Worm (Caenorhabditis elegans) whole organism, L4 larva: ENCODE measurements around the gene K10H10.9.

ENCODE experiments used
- F26F4.8 ChIP-seq: fragments of 200-800 bp; sonication (Bioruptor generic); conservative IDR thresholded peaks from 2 replicates; pipeline ENCODE4 v1.3.6; 2022; ENCODE audit warnings: missing genetic modification characterization, missing compliant biosample characterization
- F37D6.2 ChIP-seq: sonication (generic microtip); optimal IDR thresholded peaks from 2 replicates; lab custom pipeline; 2016; ENCODE audit warnings: mild to moderate bottlenecking, missing genetic modification characterization, missing compliant biosample characterization
- F49E8.2 ChIP-seq: sonication (generic microtip); optimal IDR thresholded peaks from 2 replicates; lab custom pipeline; 2016; ENCODE audit warnings: missing compliant biosample characterization, mild to moderate bottlenecking, missing genetic modification characterization, borderline replicate concordance
- Y105C5A.15 ChIP-seq: fragments of 200-800 bp; sonication (Bioruptor generic); IDR thresholded peaks from 2 replicates; pipeline ENCODE4 v1.3.6; 2022; ENCODE audit warnings: missing genetic modification characterization, missing compliant biosample characterization
- Y5F2A.4 ChIP-seq: fragments of 200-800 bp; sonication (Bioruptor generic); optimal IDR thresholded peaks from 2 replicates; lab custom pipeline; 2018; ENCODE audit warnings: mild to moderate bottlenecking, missing genetic modification characterization, missing compliant biosample characterization
- ZK337.2 ChIP-seq: fragments of 200-800 bp; sonication (Bioruptor generic); IDR thresholded peaks from 2 replicates; pipeline ENCODE4 v1.3.6; 2022; ENCODE audit warnings: missing genetic modification reagents, missing genetic modification characterization, missing compliant biosample characterization
- aha-1 ChIP-seq: fragments of 150-350 bp; peaks from one replicate; lab custom pipeline; 2014; ENCODE audit warnings: missing biosample characterization, missing genetic modification characterization
- ama-1 ChIP-seq: fragments of 150-350 bp; optimal IDR thresholded peaks from 2 replicates; lab custom pipeline; 2014; ENCODE audit warnings: inconsistent platforms, mixed read lengths
- attf-4 ChIP-seq: sonication (generic microtip); optimal IDR thresholded peaks from 3 replicates; lab custom pipeline; 2017; ENCODE audit warnings: missing biosample characterization, missing genetic modification characterization
- ceh-20 ChIP-seq: fragments of 200-800 bp; sonication (Bioruptor generic); IDR thresholded peaks from 2 replicates; pipeline ENCODE4 v1.3.6; 2022; ENCODE audit warnings: missing genetic modification reagents, missing genetic modification characterization, missing compliant biosample characterization
- ceh-28 ChIP-seq: fragments of 150-350 bp; optimal IDR thresholded peaks from 2 replicates; lab custom pipeline; 2014; ENCODE audit warnings: missing biosample characterization, missing genetic modification reagents, missing genetic modification characterization
- ceh-82 ChIP-seq: sonication (generic microtip); optimal IDR thresholded peaks from 2 replicates; lab custom pipeline; 2017; ENCODE audit warnings: missing biosample characterization, missing genetic modification characterization
- ces-1 ChIP-seq: fragments of 150-350 bp; sonication (generic microtip); optimal IDR thresholded peaks from 4 replicates; lab custom pipeline; 2014; ENCODE audit warnings: missing biosample characterization, missing genetic modification reagents, missing genetic modification characterization
- dmd-6 ChIP-seq: fragments of 200-800 bp; sonication (Bioruptor generic); IDR thresholded peaks from 2 replicates; pipeline ENCODE4 v1.3.6; 2022; ENCODE audit warnings: missing genetic modification reagents, missing genetic modification characterization, missing compliant biosample characterization
- dmd-9 ChIP-seq: fragments of 200-800 bp; sonication (Bioruptor generic); IDR thresholded peaks from 2 replicates; pipeline ENCODE4 v1.3.6; 2022; ENCODE audit warnings: missing genetic modification reagents, missing genetic modification characterization, missing compliant biosample characterization
- dpl-1 ChIP-seq: fragments of 150-350 bp; optimal IDR thresholded peaks from 2 replicates; lab custom pipeline; 2014; ENCODE audit warnings: missing biosample characterization, missing genetic modification reagents, missing genetic modification characterization
- egl-27 ChIP-seq: sonication (generic microtip); optimal IDR thresholded peaks from 3 replicates; lab custom pipeline; 2017; ENCODE audit warnings: missing biosample characterization, missing genetic modification reagents, missing genetic modification characterization
- egl-43 ChIP-seq: fragments of 200-800 bp; sonication (Bioruptor generic); IDR thresholded peaks from 2 replicates; pipeline ENCODE4 v1.3.6; 2022; ENCODE audit warnings: missing genetic modification reagents, missing genetic modification characterization, missing compliant biosample characterization
- fos-1 ChIP-seq: fragments of 150-350 bp; optimal IDR thresholded peaks from 2 replicates; lab custom pipeline; 2014; ENCODE audit warnings: missing biosample characterization, missing genetic modification characterization
- hlh-11 ChIP-seq: fragments of 200-800 bp; sonication (Bioruptor generic); optimal IDR thresholded peaks from 2 replicates; lab custom pipeline; 2018; ENCODE audit warnings: mild to moderate bottlenecking, missing genetic modification characterization, missing compliant biosample characterization
- hlh-30 ChIP-seq: sonication (generic microtip); optimal IDR thresholded peaks from 2 replicates; lab custom pipeline; 2017; ENCODE audit warnings: antibody characterized with exemption, mild to moderate bottlenecking, missing genetic modification characterization, missing compliant biosample characterization; ENCODE audit not compliant: insufficient read depth
- lin-1 ChIP-seq: fragments of 200-800 bp; sonication (Bioruptor generic); IDR thresholded peaks from 2 replicates; pipeline ENCODE4 v1.3.6; 2022; ENCODE audit warnings: missing genetic modification reagents, missing genetic modification characterization, missing compliant biosample characterization
- lin-13 ChIP-seq: fragments of 150-350 bp; optimal IDR thresholded peaks from 2 replicates; lab custom pipeline; 2014; ENCODE audit warnings: missing biosample characterization, missing genetic modification reagents, missing genetic modification characterization
- lsy-2 ChIP-seq, 2 experiments: fragments of 150-350 bp in 1 of 2; sonication (generic microtip) in 1 of 2; optimal IDR thresholded peaks; 2 replicates each; lab custom pipeline; 2014 to 2017; ENCODE audit warnings: missing biosample characterization in 2 of 2, missing genetic modification characterization in 2 of 2
- madf-9 ChIP-seq: fragments of 200-800 bp; sonication (Bioruptor generic); conservative IDR thresholded peaks from 2 replicates; pipeline ENCODE4 v1.3.6; 2022; ENCODE audit warnings: missing genetic modification reagents, missing genetic modification characterization, missing compliant biosample characterization
- mdt-29 ChIP-seq: fragments of 200-800 bp; sonication (Bioruptor generic); IDR thresholded peaks from 2 replicates; pipeline ENCODE4 v1.3.6; 2022; ENCODE audit warnings: missing genetic modification reagents, missing genetic modification characterization, missing compliant biosample characterization
- mep-1 ChIP-seq: fragments of 150-350 bp; sonication (generic microtip); optimal IDR thresholded peaks from 3 replicates; lab custom pipeline; 2014; ENCODE audit warnings: missing biosample characterization, missing genetic modification characterization
- mes-2 ChIP-seq: sonication (generic microtip); optimal IDR thresholded peaks from 2 replicates; lab custom pipeline; 2016; ENCODE audit warnings: missing genotype, mild to moderate bottlenecking, missing genetic modification characterization, missing compliant biosample characterization; ENCODE audit not compliant: poor library complexity, severe bottlenecking
- nhr-10 ChIP-seq: fragments of 150-350 bp; optimal IDR thresholded peaks from 2 replicates; lab custom pipeline; 2014; ENCODE audit warnings: missing biosample characterization, missing genetic modification characterization
- nhr-11 ChIP-seq: fragments of 150-350 bp; optimal IDR thresholded peaks from 2 replicates; lab custom pipeline; 2014; ENCODE audit warnings: missing biosample characterization, missing genetic modification characterization
- nhr-237 ChIP-seq: sonication (generic microtip); optimal IDR thresholded peaks from 2 replicates; lab custom pipeline; 2017; ENCODE audit warnings: missing biosample characterization, missing genetic modification characterization
- nhr-25 ChIP-seq: sonication (generic microtip); optimal IDR thresholded peaks from 2 replicates; lab custom pipeline; 2017; ENCODE audit warnings: missing genetic modification characterization, mild to moderate bottlenecking, missing compliant biosample characterization, antibody characterized with exemption, moderate library complexity, borderline replicate concordance; ENCODE audit not compliant: insufficient read depth
- nhr-28 ChIP-seq: fragments of 150-350 bp; optimal IDR thresholded peaks from 2 replicates; lab custom pipeline; 2014; ENCODE audit warnings: missing biosample characterization, missing genetic modification characterization
- nhr-41 ChIP-seq: fragments of 200-800 bp; sonication (Bioruptor generic); IDR thresholded peaks from 2 replicates; pipeline ENCODE4 v1.3.6; 2022; ENCODE audit warnings: missing genetic modification reagents, missing genetic modification characterization, missing compliant biosample characterization
- nhr-42 ChIP-seq: fragments of 200-800 bp; sonication (Bioruptor generic); IDR thresholded peaks from 2 replicates; pipeline ENCODE4 v1.3.6; 2022; ENCODE audit warnings: missing genetic modification characterization, missing compliant biosample characterization
- nhr-76 ChIP-seq: fragments of 150-350 bp; optimal IDR thresholded peaks from 2 replicates; lab custom pipeline; 2014; ENCODE audit warnings: missing biosample characterization, missing genetic modification characterization
- pha-4 ChIP-seq, 2 experiments: fragments of 150-350 bp in 1 of 2; fragments of 200-800 bp in 1 of 2; sonication (Bioruptor generic) in 1 of 2; IDR thresholded peaks in 1 of 2; optimal IDR thresholded peaks in 1 of 2; 2 replicates each; pipeline versions ENCODE4 v1.3.6 to Lab custom; 2014 to 2022; ENCODE audit warnings: missing genetic modification characterization in 2 of 2, missing genetic modification reagents in 2 of 2, missing biosample characterization in 1 of 2, missing compliant biosample characterization in 1 of 2
- rbr-2 ChIP-seq: sonication (generic microtip); optimal IDR thresholded peaks from 2 replicates; lab custom pipeline; 2016; ENCODE audit warnings: missing genotype, missing genetic modification characterization, missing compliant biosample characterization
- saeg-2 ChIP-seq: fragments of 200-800 bp; sonication (Bioruptor generic); IDR thresholded peaks from 2 replicates; pipeline ENCODE4 v1.3.6; 2022; ENCODE audit warnings: missing genetic modification reagents, missing genetic modification characterization, missing compliant biosample characterization
- sdz-12 ChIP-seq: fragments of 200-800 bp; sonication (Bioruptor generic); optimal IDR thresholded peaks from 2 replicates; lab custom pipeline; 2018; ENCODE audit warnings: mild to moderate bottlenecking, missing genetic modification characterization, missing compliant biosample characterization
- skn-1 ChIP-seq: fragments of 150-350 bp; optimal IDR thresholded peaks from 2 replicates; lab custom pipeline; 2014; ENCODE audit warnings: missing biosample characterization, missing genetic modification characterization
- snpc-1.2 ChIP-seq: fragments of 200-800 bp; sonication (Bioruptor generic); IDR thresholded peaks from 2 replicates; pipeline ENCODE4 v1.3.6; 2022; ENCODE audit warnings: missing genetic modification reagents, missing genetic modification characterization, missing compliant biosample characterization
- tra-1 ChIP-seq: fragments of 200-800 bp; sonication (Bioruptor generic); IDR thresholded peaks from 2 replicates; pipeline ENCODE4 v1.3.6; 2022; ENCODE audit warnings: missing genetic modification reagents, missing genetic modification characterization, missing compliant biosample characterization
- unc-130 ChIP-seq: sonication (generic microtip); optimal IDR thresholded peaks from 2 replicates; lab custom pipeline; 2016; ENCODE audit warnings: missing genetic modification reagents, missing genetic modification characterization, missing compliant biosample characterization
- unc-62 ChIP-seq, 3 experiments: fragments of 150-350 bp in 1 of 3; sonication (generic microtip); optimal IDR thresholded peaks in 2 of 3; peaks in 1 of 3; 1 replicate in 1 of 3; 2 replicates in 2 of 3; lab custom pipeline; 2014 to 2017; ENCODE audit warnings: missing biosample characterization in 3 of 3, missing genetic modification characterization in 3 of 3, missing genetic modification reagents in 3 of 3, missing genotype in 1 of 3
- ztf-11 ChIP-seq: fragments of 150-350 bp; optimal IDR thresholded peaks from 2 replicates; lab custom pipeline; 2014; ENCODE audit warnings: missing biosample characterization, missing genetic modification characterization

The K10H10.9 gene

DNA sequence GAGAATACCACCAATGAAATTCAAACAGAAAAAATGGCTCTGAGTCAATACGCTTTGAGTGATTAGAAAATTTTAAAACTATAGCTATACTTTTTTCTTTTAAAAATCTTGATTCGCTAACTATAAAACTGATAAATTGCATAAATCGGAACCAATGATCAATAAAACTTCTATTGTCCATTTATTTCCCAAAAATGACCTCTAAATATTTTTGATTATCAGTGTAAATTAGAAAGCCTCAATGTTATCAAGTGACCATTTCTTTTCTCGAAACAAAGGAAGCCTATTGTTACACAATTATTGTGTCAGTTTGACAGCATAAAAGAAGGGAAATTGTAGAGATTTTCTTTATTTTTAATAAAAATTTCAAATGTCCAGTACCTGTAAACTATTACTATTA is 14.8 kb downstream of the K10H10.9 start, which contains the start of gene K10H10.4:
Gene K10H10.4 (plus strand): TSS at position 301 of the 400 bp plus-strand sequence.
- TF ChIP-seq hlh-11 (tag; lab: Kevin White, UChicago): no peak
- TF ChIP-seq egl-43: no peak
- no peak for TF ChIP-seq F26F4.8 (GFP tag; lab: Robert Waterston, UW)
- no peak for TF ChIP-seq nhr-28 (tag; lab: Kevin White, UChicago)
- no peak for TF ChIP-seq lin-13 (GFP tag; lab: Kevin White, UChicago)
- TF ChIP-seq ztf-11 (tag; lab: Kevin White, UChicago): no peak
- no peak for TF ChIP-seq unc-130 (GFP tag; lab: Kevin White, UChicago)
- no peak for TF ChIP-seq skn-1 (tag; lab: Kevin White, UChicago)
- no peak for TF ChIP-seq egl-27
- TF ChIP-seq pha-4 (GFP tag; IDR thresholded peaks at IDR 0.05; lab: Robert Waterston, UW): no peak
- no peak for TF ChIP-seq pha-4 (tag; optimal IDR thresholded peaks at IDR 0.05; lab: Kevin White, UChicago)
- no peak for TF ChIP-seq F37D6.2 (tag; lab: Kevin White, UChicago)
- no peak for TF ChIP-seq ama-1
- no peak for TF ChIP-seq nhr-76 (tag; lab: Kevin White, UChicago)
- no peak for TF ChIP-seq Y105C5A.15 (GFP tag; lab: Robert Waterston, UW)
- TF ChIP-seq sdz-12 (GFP tag; lab: Kevin White, UChicago): no peak
- no peak for TF ChIP-seq snpc-1.2 (GFP tag; lab: Robert Waterston, UW)

DNA sequence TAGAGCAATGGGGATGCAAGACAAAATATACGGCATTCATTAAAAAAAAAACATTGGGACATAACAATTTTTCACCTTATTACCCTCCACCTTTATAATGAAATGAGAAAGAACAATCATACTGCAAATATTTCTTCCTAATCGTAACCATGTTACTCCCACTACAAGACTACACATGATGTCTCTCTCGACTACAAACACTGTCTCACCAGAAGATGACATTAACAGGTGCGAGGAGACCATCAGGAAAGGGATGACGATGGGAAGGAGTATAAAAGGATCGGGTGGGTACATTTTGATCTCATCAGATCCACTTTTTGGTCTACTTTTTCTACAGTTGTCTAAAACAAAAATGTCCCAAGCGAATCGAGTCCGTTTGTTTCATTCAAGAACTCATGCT is 17.1 kb downstream of the K10H10.9 start, which contains the start of gene dhs-8:
Gene dhs-8 (plus strand): TSS at position 179 of the 400 bp plus-strand sequence.
- TF ChIP-seq nhr-25 (tag; lab: Kevin White, UChicago) (no peak), ama-1 (no peak), ceh-82 (no peak), lsy-2 (tag; optimal IDR thresholded peaks at IDR 0.05; lab: Kevin White, UChicago) (no peak), F26F4.8 (GFP tag; lab: Robert Waterston, UW) (no peak), ces-1 (GFP tag; lab: Kevin White, UChicago) (no peak), dpl-1 (GFP tag; lab: Kevin White, UChicago) (no peak), Y5F2A.4 (no peak), aha-1 (peak; percentile 48), fos-1 (tag; lab: Kevin White, UChicago) (no peak), F49E8.2 (tag; lab: Kevin White, UChicago) (no peak), nhr-237 (tag; lab: Kevin White, UChicago) (no peak), hlh-30 (peak; percentile 9), rbr-2 (no peak), nhr-28 (tag; lab: Kevin White, UChicago) (peak; percentile 99), tra-1 (GFP tag; lab: Robert Waterston, UW) (no peak), nhr-41 (GFP tag; lab: Robert Waterston, UW) (no peak), ZK337.2 (GFP tag; lab: Robert Waterston, UW) (no peak), nhr-11 (tag; lab: Kevin White, UChicago) (no peak), lin-1 (GFP tag; lab: Robert Waterston, UW) (no peak), nhr-10 (tag; lab: Kevin White, UChicago) (no peak)

DNA sequence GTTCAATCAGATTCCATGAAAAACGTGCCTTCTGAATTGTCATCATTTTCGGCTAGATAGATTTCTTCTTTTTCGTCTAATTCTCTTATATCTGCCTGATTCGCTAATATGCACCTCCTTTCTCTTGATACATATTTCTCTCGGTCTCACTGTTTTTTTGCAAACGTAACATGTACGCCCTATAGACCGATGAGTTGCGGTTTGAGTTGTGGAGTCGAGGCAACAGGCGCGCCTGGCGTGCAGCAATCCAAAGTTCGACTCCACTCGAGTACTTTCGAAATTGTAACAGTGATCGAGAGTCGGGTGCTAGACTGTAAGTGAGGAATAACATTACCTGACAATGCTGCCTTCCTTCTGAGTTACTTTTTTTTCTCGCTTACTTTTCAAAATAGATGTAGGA is 18.1 kb downstream of the K10H10.9 start:
- TF ChIP-seq snpc-1.2 (GFP tag; lab: Robert Waterston, UW) (peak; percentile 81), F37D6.2 (tag; lab: Kevin White, UChicago) (peak; percentile 74), tra-1 (GFP tag; lab: Robert Waterston, UW) (peak; percentile 90), unc-62 (GFP tag; optimal IDR thresholded peaks at IDR 0.05 in 1 of 2; lab: Kevin White, UChicago) (peak in 1 of 2 experiments; percentile 93), unc-62 (tag; optimal IDR thresholded peaks at IDR 0.05; lab: Kevin White, UChicago) (no peak), dmd-6 (GFP tag; lab: Robert Waterston, UW) (peak; percentile 70), ceh-28 (tag; lab: Kevin White, UChicago) (no peak), hlh-11 (tag; lab: Kevin White, UChicago) (peak; percentile 80), mes-2 (tag; lab: Kevin White, UChicago) (peak; percentile 92), dmd-9 (GFP tag; lab: Robert Waterston, UW) (peak; percentile 76), ceh-20 (GFP tag; lab: Robert Waterston, UW) (peak; percentile 78), skn-1 (tag; lab: Kevin White, UChicago) (no peak), ces-1 (GFP tag; lab: Kevin White, UChicago) (no peak), madf-9 (GFP tag; lab: Robert Waterston, UW) (peak; percentile 79), mep-1 (tag; lab: Kevin White, UChicago) (peak; percentile 83), attf-4 (peak; percentile 41), lsy-2 (tag; optimal IDR thresholded peaks at IDR 0.05; lab: Kevin White, UChicago) (peak; percentile 39 to 84), saeg-2 (GFP tag; lab: Robert Waterston, UW) (0 out of 2 replicates have a peak, but pooled peaks have one; percentile 67), nhr-42 (GFP tag; lab: Robert Waterston, UW) (peak; percentile 95), Y5F2A.4 (peak; percentile 76), mdt-29 (GFP tag; lab: Robert Waterston, UW) (peak; percentile 77; the same call in 1 of the 2 replicates), lin-13 (GFP tag; lab: Kevin White, UChicago) (peak; percentile 46)
